Fruit fly (Drosophila melanogaster) whole organism, prepupa: Measurements from ENCODE around the gene Sf3b2.

Experiments
- CG15336 ChIP-seq: fragments of 200-800 bp; sonication (Bioruptor generic); IDR thresholded peaks from 2 replicates; pipeline ENCODE4 v1.3.6; 2022; ENCODE audit warnings: missing biosample characterization, missing genetic modification characterization
- CG3032 ChIP-seq: fragments of 200-800 bp; optimal IDR thresholded peaks from 2 replicates; lab custom pipeline; 2019; ENCODE audit warnings: missing biosample characterization, mild to moderate bottlenecking, missing genetic modification characterization, moderate library complexity
- CG32006 ChIP-seq: fragments of 200-800 bp; sonication (Bioruptor generic); optimal IDR thresholded peaks from 3 replicates; lab custom pipeline; 2017; ENCODE audit warnings: missing biosample characterization, mild to moderate bottlenecking, missing genetic modification characterization
- CG6276 ChIP-seq: fragments of 200-800 bp; sonication (Bioruptor generic); optimal IDR thresholded peaks from 2 replicates; lab custom pipeline; 2017; ENCODE audit warnings: missing biosample characterization, mild to moderate bottlenecking, missing genetic modification characterization
- CG6792 ChIP-seq: fragments of 200-800 bp; sonication (Bioruptor generic); optimal IDR thresholded peaks from 3 replicates; lab custom pipeline; 2016; ENCODE audit warnings: missing biosample characterization, missing genetic modification characterization
- CG7368 ChIP-seq: fragments of 200-800 bp; sonication (Bioruptor generic); optimal IDR thresholded peaks from 3 replicates; lab custom pipeline; 2016; ENCODE audit warnings: missing biosample characterization, missing genetic modification characterization
- CG8119 ChIP-seq: fragments of 200-800 bp; sonication (Bioruptor generic); IDR thresholded peaks from 3 replicates; pipeline ENCODE4 v1.3.6; 2022; ENCODE audit warnings: missing biosample characterization, missing genetic modification characterization
- Eip78C ChIP-seq: fragments of 200-800 bp; sonication (Bioruptor generic); peaks from one replicate; lab custom pipeline; 2016; ENCODE audit warnings: missing biosample characterization, missing genetic modification characterization
- Gug ChIP-seq: fragments of 200-800 bp; sonication (Bioruptor generic); IDR thresholded peaks from 2 replicates; pipeline ENCODE4 v1.3.6; 2022; ENCODE audit warnings: missing biosample characterization, missing genetic modification characterization
- Hr4 ChIP-seq: fragments of 200-800 bp; sonication (Bioruptor generic); optimal IDR thresholded peaks from 3 replicates; lab custom pipeline; 2016; ENCODE audit warnings: missing biosample characterization, missing genetic modification characterization
- OdsH ChIP-seq: fragments of 200-800 bp; sonication (Bioruptor generic); optimal IDR thresholded peaks from 3 replicates; lab custom pipeline; 2016; ENCODE audit warnings: missing biosample characterization, missing genetic modification characterization
- Smox ChIP-seq: fragments of 200-800 bp; sonication (Bioruptor generic); optimal IDR thresholded peaks from 3 replicates; lab custom pipeline; 2016; ENCODE audit warnings: missing biosample characterization, missing genetic modification characterization
- Sox15 ChIP-seq: fragments of 200-800 bp; sonication (Bioruptor generic); optimal IDR thresholded peaks from 3 replicates; lab custom pipeline; 2016; ENCODE audit warnings: missing biosample characterization, missing genetic modification characterization
- achi ChIP-seq: fragments of 200-800 bp; sonication (Bioruptor generic); optimal IDR thresholded peaks from 3 replicates; lab custom pipeline; 2016; ENCODE audit warnings: missing biosample characterization, missing genetic modification characterization
- cyc ChIP-seq: fragments of 200-800 bp; sonication (Bioruptor generic); optimal IDR thresholded peaks from 3 replicates; lab custom pipeline; 2016; ENCODE audit warnings: missing biosample characterization, missing genetic modification characterization
- dac ChIP-seq: fragments of 200-800 bp; sonication (Bioruptor generic); optimal IDR thresholded peaks from 2 replicates; lab custom pipeline; 2017; ENCODE audit warnings: missing biosample characterization, mild to moderate bottlenecking, missing genetic modification characterization
- dsx ChIP-seq: fragments of 200-800 bp; optimal IDR thresholded peaks from 3 replicates; lab custom pipeline; 2019; ENCODE audit warnings: missing biosample characterization, mild to moderate bottlenecking, missing genetic modification characterization, moderate library complexity; ENCODE audit not compliant: poor library complexity, severe bottlenecking
- esn ChIP-seq: fragments of 200-800 bp; sonication (Bioruptor generic); optimal IDR thresholded peaks from 2 replicates; lab custom pipeline; 2016; ENCODE audit warnings: missing biosample characterization, mild to moderate bottlenecking, missing genetic modification characterization, moderate library complexity
- fd59A ChIP-seq: fragments of 200-800 bp; sonication (Bioruptor generic); optimal IDR thresholded peaks from 2 replicates; lab custom pipeline; 2017; ENCODE audit warnings: missing biosample characterization, mild to moderate bottlenecking, missing genetic modification characterization, missing genetic modification reagents
- fkh ChIP-seq: fragments of 200-800 bp; sonication (Bioruptor generic); optimal IDR thresholded peaks from 3 replicates; lab custom pipeline; 2017; ENCODE audit warnings: missing biosample characterization, mild to moderate bottlenecking, missing genetic modification characterization, moderate library complexity
- topi ChIP-seq: fragments of 200-800 bp; sonication (Bioruptor generic); optimal IDR thresholded peaks from 3 replicates; lab custom pipeline; 2016; ENCODE audit warnings: missing biosample characterization, missing genetic modification characterization

The Sf3b2 gene

dm6 chr2L:2976829-2977228 lies 52.1 kb downstream of the Sf3b2 start, which contains the start of the genes CG9641 and CG3165 (continued):
- TF ChIP-seq esn (peak; percentile 91), Gug (GFP tag; lab: Robert Waterston, UW) (peak; percentile 82), fd59A (GFP tag; lab: Kevin White, UChicago) (peak; percentile 74), CG6792 (GFP tag; lab: Kevin White, UChicago) (no peak), Hr4 (GFP tag; lab: Kevin White, UChicago) (no peak), CG6276 (GFP tag; lab: Kevin White, UChicago) (no peak), CG8119 (GFP tag; lab: Robert Waterston, UW) (peak; percentile 76; the same call in 2 of the 3 replicates), CG32006 (GFP tag; lab: Kevin White, UChicago) (no peak), cyc (GFP tag; lab: Kevin White, UChicago) (peak; percentile 92), achi (GFP tag; lab: Kevin White, UChicago) (no peak), Eip78C (GFP tag; lab: Kevin White, UChicago) (no peak), dsx (GFP tag; lab: Kevin White, UChicago) (no peak), topi (GFP tag; lab: Kevin White, UChicago) (no peak), CG15336 (GFP tag; lab: Robert Waterston, UW) (peak; percentile 83), fkh (no peak), CG7368 (GFP tag; lab: Kevin White, UChicago) (no peak), Smox (GFP tag; lab: Kevin White, UChicago) (no peak), dac (no peak), CG3032 (tag; lab: Kevin White, UChicago) (peak; percentile 86), Sox15 (GFP tag; lab: Kevin White, UChicago) (peak; percentile 73), OdsH (no peak)
